Worm (Caenorhabditis elegans) whole organism, L4/young adult: ENCODE results near the gene nhr-143.

Experiments used
- dao-5 ChIP-seq: sonication (generic microtip); optimal IDR thresholded peaks from 2 replicates; lab custom pipeline; 2016; ENCODE audit warnings: missing genotype, missing genetic modification characterization, moderate library complexity, missing compliant biosample characterization
- him-1 ChIP-seq: sonication (generic microtip); optimal IDR thresholded peaks from 2 replicates; lab custom pipeline; 2016; ENCODE audit warnings: missing genotype, missing genetic modification reagents, missing genetic modification characterization, missing compliant biosample characterization

DNA sequence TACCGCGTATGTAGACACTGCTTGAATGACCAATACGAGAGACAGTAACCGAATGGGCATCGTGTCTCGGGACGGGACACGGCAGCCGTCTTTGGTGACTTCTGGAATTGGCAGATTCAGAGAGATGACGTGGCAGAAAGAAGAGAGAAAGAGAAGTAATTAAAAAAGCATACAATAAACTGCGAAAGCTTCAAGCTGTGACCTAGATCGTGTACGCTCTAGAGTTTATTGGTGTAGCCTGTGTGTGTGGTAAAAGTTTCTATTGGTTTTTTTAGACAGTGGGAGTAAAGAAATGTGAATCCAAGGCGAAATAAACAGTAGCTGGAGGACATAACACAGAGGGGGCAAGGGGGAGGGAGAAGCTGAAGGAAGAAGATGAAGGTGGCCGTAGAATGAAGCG lies 30.8 kb downstream of the nhr-143 start, which contains the start of gene T19A5.3:
- TF ChIP-seq him-1 (tag; lab: Kevin White, UChicago) (no peak), dao-5 (no peak)
